Fruit fly (Drosophila melanogaster) whole organism, wandering third instar larva: ENCODE measurements around the gene cad.

Source experiments
- Abd-B ChIP-seq: fragments of >200 bp; optimal IDR thresholded peaks from 2 replicates; lab custom pipeline; 2017; ENCODE audit warnings: missing biosample characterization, missing genetic modification characterization
- CG32264 ChIP-seq: fragments of 200-800 bp; sonication (Bioruptor generic); optimal IDR thresholded peaks from 2 replicates; lab custom pipeline; 2016; ENCODE audit warnings: missing biosample characterization, missing genetic modification characterization
- CG9705 ChIP-seq: fragments of 200-800 bp; sonication (Bioruptor generic); optimal IDR thresholded peaks from 2 replicates; lab custom pipeline; 2018; ENCODE audit warnings: missing biosample characterization, mild to moderate bottlenecking, missing genetic modification characterization
- Dfd ChIP-seq: fragments of >200 bp; optimal IDR thresholded peaks from 2 replicates; lab custom pipeline; 2017; ENCODE audit warnings: missing biosample characterization, missing genetic modification characterization
- Dif ChIP-seq: fragments of 200-275, 200-300 bp; sonication (Bioruptor generic); optimal IDR thresholded peaks from 2 replicates; lab custom pipeline; 2018; ENCODE audit warnings: missing biosample characterization, missing genetic modification characterization; ENCODE audit not compliant: partially characterized antibody
- GATAd ChIP-seq: sonication (Bioruptor generic); optimal IDR thresholded peaks from 2 replicates; lab custom pipeline; 2016; ENCODE audit warnings: missing biosample characterization, missing genetic modification characterization
- HLH106 ChIP-seq: fragments of 200-800 bp; optimal IDR thresholded peaks from 3 replicates; lab custom pipeline; 2019; ENCODE audit warnings: missing biosample characterization, mild to moderate bottlenecking, missing genetic modification characterization, moderate library complexity
- Hnf4 ChIP-seq: fragments of 200-800 bp; sonication (Bioruptor generic); optimal IDR thresholded peaks from 2 replicates; lab custom pipeline; 2016; ENCODE audit warnings: missing biosample characterization, mild to moderate bottlenecking, missing genetic modification characterization
- Hr78 ChIP-seq: fragments of >200 bp; optimal IDR thresholded peaks from 2 replicates; lab custom pipeline; 2017; ENCODE audit warnings: missing biosample characterization, missing genetic modification characterization
- Hr83 ChIP-seq: fragments of 200-300 bp; sonication (Bioruptor generic); optimal IDR thresholded peaks from 2 replicates; lab custom pipeline; 2016; ENCODE audit warnings: missing biosample characterization, mild to moderate bottlenecking, missing genetic modification characterization, moderate library complexity; ENCODE audit not compliant: poor library complexity, severe bottlenecking
- Jra ChIP-seq: sonication (Bioruptor generic); optimal IDR thresholded peaks from 2 replicates; lab custom pipeline; 2016; ENCODE audit warnings: missing biosample characterization, missing genetic modification characterization
- Mio ChIP-seq: sonication (Bioruptor generic); optimal IDR thresholded peaks from 2 replicates; lab custom pipeline; 2016; ENCODE audit warnings: missing biosample characterization, missing genetic modification characterization
- Myc ChIP-seq: fragments of >200 bp; optimal IDR thresholded peaks from 2 replicates; lab custom pipeline; 2017
- N ChIP-seq: fragments of >200 bp; optimal IDR thresholded peaks from 2 replicates; lab custom pipeline; 2018; ENCODE audit warnings: missing biosample characterization, missing external identifiers, missing genetic modification characterization
- OdsH ChIP-seq: fragments of 200-800 bp; sonication (Bioruptor generic); optimal IDR thresholded peaks from 2 replicates; lab custom pipeline; 2016; ENCODE audit warnings: missing biosample characterization, mild to moderate bottlenecking, missing genetic modification characterization
- Rel ChIP-seq, 2 experiments: fragments of 200-800 bp; sonication (Bioruptor generic) in 1 of 2; optimal IDR thresholded peaks; 2 replicates in 1 of 2; 3 replicates in 1 of 2; lab custom pipeline; 2016 to 2019; ENCODE audit warnings: mild to moderate bottlenecking in 2 of 2, missing biosample characterization in 2 of 2, missing genetic modification characterization in 2 of 2, moderate library complexity in 1 of 2
- Sp1 ChIP-seq: fragments of 200-800 bp; sonication (Bioruptor generic); optimal IDR thresholded peaks from 3 replicates; lab custom pipeline; 2019; ENCODE audit warnings: missing biosample characterization, mild to moderate bottlenecking, missing genetic modification characterization, moderate library complexity
- Vsx2 ChIP-seq: fragments of 200-300, 225-300 bp; sonication (Bioruptor generic); optimal IDR thresholded peaks from 2 replicates; lab custom pipeline; 2018; ENCODE audit warnings: missing biosample characterization, missing genetic modification characterization; ENCODE audit not compliant: partially characterized antibody
- br ChIP-seq: fragments of 200-800 bp; sonication (Bioruptor generic); optimal IDR thresholded peaks from 2 replicates; lab custom pipeline; 2016; ENCODE audit warnings: missing biosample characterization, missing genetic modification characterization
- brk ChIP-seq: fragments of 200-800 bp; sonication (Bioruptor generic); optimal IDR thresholded peaks from 2 replicates; lab custom pipeline; 2016; ENCODE audit warnings: missing biosample characterization, mild to moderate bottlenecking, missing genetic modification characterization
- dl ChIP-seq, 2 experiments: fragments of 175-275, 200-275 bp in 1 of 2; fragments of 200-275 bp in 1 of 2; sonication (Bioruptor generic); optimal IDR thresholded peaks; lab custom pipeline; 2018; ENCODE audit warnings: mild to moderate bottlenecking in 2 of 2, missing biosample characterization in 2 of 2, missing genetic modification characterization in 2 of 2, moderate library complexity in 2 of 2; ENCODE audit not compliant: partially characterized antibody in 2 of 2, insufficient read depth in 1 of 2
- dmrt93B ChIP-seq: fragments of 200-800 bp; sonication (Bioruptor generic); optimal IDR thresholded peaks from 2 replicates; lab custom pipeline; 2018; ENCODE audit warnings: missing biosample characterization, mild to moderate bottlenecking, missing genetic modification characterization
- dsf ChIP-seq: sonication (Bioruptor generic); optimal IDR thresholded peaks from 2 replicates; lab custom pipeline; 2016; ENCODE audit warnings: missing biosample characterization, missing genetic modification characterization, borderline replicate concordance
- ey ChIP-seq: fragments of 200-800 bp; sonication (Bioruptor generic); optimal IDR thresholded peaks from 2 replicates; lab custom pipeline; 2016; ENCODE audit warnings: missing biosample characterization, missing genetic modification characterization
- foxo ChIP-seq, 2 experiments: fragments of 200-800 bp; sonication (Bioruptor generic); optimal IDR thresholded peaks; 2 replicates in 1 of 2; 3 replicates in 1 of 2; lab custom pipeline; 2016 to 2017; ENCODE audit warnings: missing biosample characterization in 2 of 2, missing genetic modification characterization in 2 of 2
- fru ChIP-seq: fragments of 200-800 bp; sonication (Bioruptor generic); optimal IDR thresholded peaks from 3 replicates; lab custom pipeline; 2016; ENCODE audit warnings: missing biosample characterization, mild to moderate bottlenecking, missing genetic modification characterization
- h ChIP-seq: fragments of 200-800 bp; sonication (Bioruptor generic); optimal IDR thresholded peaks from 3 replicates; lab custom pipeline; 2016; ENCODE audit warnings: missing biosample characterization, mild to moderate bottlenecking, missing genetic modification characterization
- jim ChIP-seq: fragments of 175-275, 200-325 bp; sonication (Bioruptor generic); optimal IDR thresholded peaks from 2 replicates; lab custom pipeline; 2016; ENCODE audit warnings: missing biosample characterization, mild to moderate bottlenecking, missing genetic modification characterization
- lola ChIP-seq: fragments of >200 bp; optimal IDR thresholded peaks from 2 replicates; lab custom pipeline; 2017; ENCODE audit warnings: missing biosample characterization, missing genetic modification characterization
- pan ChIP-seq: fragments of >200 bp; optimal IDR thresholded peaks from 2 replicates; lab custom pipeline; 2017
- psq ChIP-seq: fragments of 200-800 bp; sonication (Bioruptor generic); optimal IDR thresholded peaks from 3 replicates; lab custom pipeline; 2017; ENCODE audit warnings: missing biosample characterization, mild to moderate bottlenecking, missing genetic modification characterization, moderate library complexity
- rgr ChIP-seq: fragments of 200-800 bp; sonication (Bioruptor generic); optimal IDR thresholded peaks from 3 replicates; lab custom pipeline; 2016; ENCODE audit warnings: missing biosample characterization, mild to moderate bottlenecking, missing genetic modification characterization
- sage ChIP-seq: fragments of 200-800 bp; sonication (Bioruptor generic); optimal IDR thresholded peaks from 2 replicates; lab custom pipeline; 2016; ENCODE audit warnings: missing biosample characterization, mild to moderate bottlenecking, missing genetic modification characterization
- sv ChIP-seq: fragments of 200-800 bp; sonication (Bioruptor generic); optimal IDR thresholded peaks from 3 replicates; lab custom pipeline; 2016; ENCODE audit warnings: missing biosample characterization, missing genetic modification characterization
- tai ChIP-seq: sonication (Bioruptor generic); optimal IDR thresholded peaks from 2 replicates; lab custom pipeline; 2016; ENCODE audit warnings: missing biosample characterization, missing genetic modification characterization
- usp ChIP-seq: fragments of >200 bp; optimal IDR thresholded peaks from 2 replicates; lab custom pipeline; 2017; ENCODE audit warnings: missing biosample characterization, missing genetic modification characterization
- woc ChIP-seq: sonication (Bioruptor generic); optimal IDR thresholded peaks from 2 replicates; lab custom pipeline; 2016; ENCODE audit warnings: missing biosample characterization, mild to moderate bottlenecking, missing genetic modification characterization

The cad gene

dm6 chr2L:20770242-20770769, at the start of gene cad:
Gene cad, plus strand, starts transcription at chr2L:20770731.
- TF ChIP-seq Dif (GFP tag; lab: Kevin White, UChicago) (no peak), Sp1 (GFP tag; lab: Kevin White, UChicago) (peak; percentile 65), Vsx2 (GFP tag; lab: Kevin White, UChicago) (no peak), tai (GFP tag; lab: Kevin White, UChicago) (no peak), OdsH (GFP tag; lab: Kevin White, UChicago) (peak; percentile 11), woc (GFP tag; lab: Kevin White, UChicago) (no peak), dsf (GFP tag; lab: Kevin White, UChicago) (no peak), Mio (GFP tag; lab: Kevin White, UChicago) (no peak), Hnf4 (GFP tag; lab: Kevin White, UChicago) (peak; percentile 2), sage (GFP tag; lab: Kevin White, UChicago) (no peak), Dfd (GFP tag; lab: Kevin White, UChicago) (no peak), GATAd (no peak), h (GFP tag; lab: Kevin White, UChicago) (peak; percentile 65), dmrt93B (peak; percentile 36), rgr (GFP tag; lab: Kevin White, UChicago) (peak; percentile 68), Hr83 (peak; percentile 79), pan (no peak), HLH106 (tag; lab: Kevin White, UChicago) (peak; percentile 41), dl (GFP tag; optimal IDR thresholded peaks at IDR 0.05; lab: Kevin White, UChicago; ENCODE audit: insufficient read depth in 1 of 2, partially characterized antibody in 2 of 2) (no peak), Hr78 (GFP tag; lab: Kevin White, UChicago) (no peak), CG9705 (peak; percentile 26), N (no peak), Myc (no peak), br (GFP tag; lab: Kevin White, UChicago) (peak; percentile 57), jim (GFP tag; lab: Kevin White, UChicago) (peak; percentile 65), Rel (GFP tag; optimal IDR thresholded peaks at IDR 0.05; lab: Kevin White, UChicago) (no peak), Rel (tag; optimal IDR thresholded peaks at IDR 0.05; lab: Kevin White, UChicago) (peak; percentile 65), Jra (GFP tag; lab: Kevin White, UChicago) (peak; percentile 19), usp (GFP tag; lab: Kevin White, UChicago) (no peak), lola (GFP tag; lab: Kevin White, UChicago) (no peak), CG32264 (no peak), sv (GFP tag; lab: Kevin White, UChicago) (no peak), ey (GFP tag; lab: Kevin White, UChicago) (no peak), brk (GFP tag; lab: Kevin White, UChicago) (no peak), psq (GFP tag; lab: Kevin White, UChicago) (peak; percentile 45), fru (GFP tag; lab: Kevin White, UChicago) (no peak), foxo (GFP tag; optimal IDR thresholded peaks at IDR 0.05; lab: Kevin White, UChicago) (peak in 1 of 2 experiments; percentile 14)

- TF ChIP-seq N (no peak), OdsH (GFP tag; lab: Kevin White, UChicago) (no peak), Jra (GFP tag; lab: Kevin White, UChicago) (no peak), sv (GFP tag; lab: Kevin White, UChicago) (no peak), Myc (no peak), Rel (GFP tag; optimal IDR thresholded peaks at IDR 0.05; lab: Kevin White, UChicago) (no peak), Rel (tag; optimal IDR thresholded peaks at IDR 0.05; lab: Kevin White, UChicago) (no peak), Hnf4 (GFP tag; lab: Kevin White, UChicago) (no peak)
Observed at dm6 chr2L:20721456-20721855, 49.1 kb upstream of the cad start.

dm6 chr2L:20724024-20724423, 46.5 kb upstream of the cad start:
- TF ChIP-seq dl (GFP tag; optimal IDR thresholded peaks at IDR 0.05; lab: Kevin White, UChicago; ENCODE audit: insufficient read depth in 1 of 2, partially characterized antibody in 2 of 2) (no peak), sv (GFP tag; lab: Kevin White, UChicago) (no peak), Rel (GFP tag; optimal IDR thresholded peaks at IDR 0.05; lab: Kevin White, UChicago) (no peak), Rel (tag; optimal IDR thresholded peaks at IDR 0.05; lab: Kevin White, UChicago) (no peak), Abd-B (GFP tag; lab: Kevin White, UChicago) (no peak), usp (GFP tag; lab: Kevin White, UChicago) (no peak), Myc (no peak), h (GFP tag; lab: Kevin White, UChicago) (no peak), rgr (GFP tag; lab: Kevin White, UChicago) (no peak), HLH106 (tag; lab: Kevin White, UChicago) (no peak)
